Fruit fly (Drosophila melanogaster) whole organism, pupa: ENCODE results near the gene nmdyn-D6.

Experiments used
- CG10348 ChIP-seq: fragments of 200-800 bp; sonication (Bioruptor generic); IDR thresholded peaks from 2 replicates; pipeline ENCODE4 v1.3.6; 2022; ENCODE audit warnings: missing biosample characterization, missing genetic modification characterization
- CG12605 ChIP-seq: fragments of 200-800 bp; sonication (Bioruptor generic); IDR thresholded peaks from 2 replicates; pipeline ENCODE4 v1.3.6; 2022; ENCODE audit warnings: missing biosample characterization, missing genetic modification characterization
- CG13204 ChIP-seq: fragments of 200-800 bp; sonication (Bioruptor generic); optimal IDR thresholded peaks from 2 replicates; lab custom pipeline; 2018; ENCODE audit warnings: missing biosample characterization, mild to moderate bottlenecking, missing genetic modification characterization, moderate library complexity
- CG14655 ChIP-seq: fragments of 200-800 bp; sonication (Bioruptor generic); optimal IDR thresholded peaks from 3 replicates; lab custom pipeline; 2017; ENCODE audit warnings: mild to moderate bottlenecking, missing biosample characterization, missing genetic modification reagents, missing genetic modification characterization
- CG15710 ChIP-seq: fragments of 200-800 bp; sonication (Bioruptor generic); optimal IDR thresholded peaks from 2 replicates; lab custom pipeline; 2018; ENCODE audit warnings: missing biosample characterization, mild to moderate bottlenecking, missing genetic modification characterization, moderate library complexity
- CG17806 ChIP-seq: fragments of 200-800 bp; sonication (Bioruptor generic); optimal IDR thresholded peaks from 2 replicates; lab custom pipeline; 2018; ENCODE audit warnings: missing biosample characterization, mild to moderate bottlenecking, missing genetic modification characterization, moderate library complexity
- CG32121 ChIP-seq: fragments of 200-800 bp; sonication (Bioruptor generic); IDR thresholded peaks from 2 replicates; pipeline ENCODE4 v1.3.6; 2022; ENCODE audit warnings: missing biosample characterization, missing genetic modification characterization
- CG34367 ChIP-seq: fragments of 200-800 bp; sonication (Bioruptor generic); optimal IDR thresholded peaks from 2 replicates; lab custom pipeline; 2018; ENCODE audit warnings: missing biosample characterization, mild to moderate bottlenecking, missing genetic modification characterization
- CG4496 ChIP-seq: fragments of 200-800 bp; sonication (Bioruptor generic); IDR thresholded peaks from 3 replicates; pipeline ENCODE4 v1.3.6; 2022; ENCODE audit warnings: missing biosample characterization, missing genetic modification characterization
- CG8159 ChIP-seq: fragments of 200-800 bp; sonication (Bioruptor generic); optimal IDR thresholded peaks from 3 replicates; lab custom pipeline; 2018; ENCODE audit warnings: missing biosample characterization, mild to moderate bottlenecking, missing genetic modification characterization, moderate library complexity
- CG8301 ChIP-seq: fragments of 200-800 bp; sonication (Bioruptor generic); optimal IDR thresholded peaks from 2 replicates; lab custom pipeline; 2018; ENCODE audit warnings: missing biosample characterization, mild to moderate bottlenecking, missing genetic modification characterization
- CG9948 ChIP-seq: fragments of 200-800 bp; sonication (Bioruptor generic); optimal IDR thresholded peaks from 2 replicates; lab custom pipeline; 2018; ENCODE audit warnings: missing biosample characterization, mild to moderate bottlenecking, missing genetic modification characterization, moderate library complexity
- D1 ChIP-seq: fragments of 200-800 bp; sonication (Bioruptor generic); optimal IDR thresholded peaks from 2 replicates; lab custom pipeline; 2018; ENCODE audit warnings: missing biosample characterization, mild to moderate bottlenecking, missing genetic modification characterization, moderate library complexity
- EcR ChIP-seq: fragments of 200-800 bp; sonication (Bioruptor generic); optimal IDR thresholded peaks from 3 replicates; lab custom pipeline; 2019; ENCODE audit warnings: missing biosample characterization, missing genetic modification characterization, mild to moderate bottlenecking, moderate library complexity, missing genetic modification reagents
- Ets98B ChIP-seq: fragments of 200-800 bp; sonication (Bioruptor generic); IDR thresholded peaks from 2 replicates; pipeline ENCODE4 v1.3.6; 2022; ENCODE audit warnings: missing biosample characterization, missing genetic modification characterization
- Pif1A ChIP-seq: fragments of 200-800 bp; sonication (Bioruptor generic); optimal IDR thresholded peaks from 3 replicates; lab custom pipeline; 2016; ENCODE audit warnings: missing biosample characterization, missing genetic modification characterization
- Pif1B ChIP-seq: fragments of 200-800 bp; sonication (Bioruptor generic); optimal IDR thresholded peaks from 3 replicates; lab custom pipeline; 2016; ENCODE audit warnings: missing biosample characterization, missing genetic modification characterization
- Snoo ChIP-seq: fragments of 200-800 bp; sonication (Bioruptor generic); optimal IDR thresholded peaks from 3 replicates; lab custom pipeline; 2017; ENCODE audit warnings: missing biosample characterization, mild to moderate bottlenecking, missing genetic modification characterization, inconsistent platforms
- fd96Ca ChIP-seq: fragments of 200-800 bp; sonication (Bioruptor generic); IDR thresholded peaks from 3 replicates; pipeline ENCODE4 v1.3.6; 2022; ENCODE audit warnings: missing biosample characterization, missing genetic modification characterization
- gl ChIP-seq: fragments of 200-800 bp; sonication (Bioruptor generic); optimal IDR thresholded peaks from 2 replicates; lab custom pipeline; 2018; ENCODE audit warnings: missing biosample characterization, mild to moderate bottlenecking, missing genetic modification characterization
- rn ChIP-seq: fragments of 200-800 bp; sonication (Bioruptor generic); IDR thresholded peaks from 2 replicates; pipeline ENCODE4 v1.3.6; 2022; ENCODE audit warnings: missing biosample characterization, missing genetic modification characterization

nmdyn-D6 gene

dm6 chrX:14622179-14622578, 38.7 kb downstream of the nmdyn-D6 start:
- TF ChIP-seq CG14655 (GFP tag; lab: Kevin White, UChicago): peak; percentile 24
- no peak for TF ChIP-seq fd96Ca (GFP tag; lab: Robert Waterston, UW)
- TF ChIP-seq gl (tag; lab: Kevin White, UChicago): no peak
- no peak for TF ChIP-seq Pif1B
- TF ChIP-seq Snoo: no peak
- peak; percentile 13 for TF ChIP-seq CG9948
- TF ChIP-seq Ets98B (GFP tag; lab: Robert Waterston, UW): no peak
- peak; percentile 30 for TF ChIP-seq Pif1A
- TF ChIP-seq EcR (GFP tag; lab: Kevin White, UChicago): no peak
- TF ChIP-seq CG8159 (tag; lab: Kevin White, UChicago): peak; percentile 24
- TF ChIP-seq CG15710: peak; percentile 10
- TF ChIP-seq D1 (tag; lab: Kevin White, UChicago): no peak
- TF ChIP-seq CG17806 (tag; lab: Kevin White, UChicago): no peak
- no peak for TF ChIP-seq CG34367 (tag; lab: Kevin White, UChicago)
- no peak for TF ChIP-seq CG13204 (GFP tag; lab: Kevin White, UChicago)
- TF ChIP-seq CG32121 (GFP tag; lab: Robert Waterston, UW): no peak
- 0 out of 3 replicates have a peak, but pooled peaks have one; percentile 20 for TF ChIP-seq CG4496
- no peak for TF ChIP-seq CG12605 (GFP tag; lab: Robert Waterston, UW)
- TF ChIP-seq rn: no peak
- no peak for TF ChIP-seq CG10348 (GFP tag; lab: Robert Waterston, UW)
- TF ChIP-seq CG8301 (tag; lab: Kevin White, UChicago): peak; percentile 19

- TF ChIP-seq Pif1A (peak; percentile 6), CG13204 (GFP tag; lab: Kevin White, UChicago) (peak; percentile 6), Snoo (no peak), gl (tag; lab: Kevin White, UChicago) (no peak), EcR (GFP tag; lab: Kevin White, UChicago) (no peak), fd96Ca (GFP tag; lab: Robert Waterston, UW) (no peak), CG9948 (peak; percentile 50), rn (no peak), CG4496 (peak; percentile 38; the same call in 1 of the 3 replicates), CG12605 (GFP tag; lab: Robert Waterston, UW) (0 out of 2 replicates have a peak, but pooled peaks have one; percentile 12), CG8159 (tag; lab: Kevin White, UChicago) (peak; percentile 38), CG8301 (tag; lab: Kevin White, UChicago) (peak; percentile 12), D1 (tag; lab: Kevin White, UChicago) (no peak), Ets98B (GFP tag; lab: Robert Waterston, UW) (no peak), CG17806 (tag; lab: Kevin White, UChicago) (peak; percentile 35), CG15710 (peak; percentile 36), CG14655 (GFP tag; lab: Kevin White, UChicago) (peak; percentile 38), CG34367 (tag; lab: Kevin White, UChicago) (peak; percentile 12), Pif1B (peak; percentile 20)
- TF ChIP-seq, all 21 proteins: peak for 12
These were observed 43.8 kb downstream of the nmdyn-D6 start for dm6 chrX:14627080-14627796.

dm6 chrX:14629411-14629810, 45.9 kb downstream of the nmdyn-D6 start:
- TF ChIP-seq CG9948 (peak; percentile 1), CG17806 (tag; lab: Kevin White, UChicago) (no peak), Snoo (no peak), Pif1A (no peak), CG8159 (tag; lab: Kevin White, UChicago) (peak; percentile 44), CG4496 (no peak), CG32121 (GFP tag; lab: Robert Waterston, UW) (no peak), CG13204 (GFP tag; lab: Kevin White, UChicago) (no peak)

- TF ChIP-seq CG17806 (tag; lab: Kevin White, UChicago) (no peak), CG8159 (tag; lab: Kevin White, UChicago) (no peak), EcR (GFP tag; lab: Kevin White, UChicago) (no peak), Pif1A (no peak), CG14655 (GFP tag; lab: Kevin White, UChicago) (no peak), CG4496 (no peak), CG13204 (GFP tag; lab: Kevin White, UChicago) (no peak), CG8301 (tag; lab: Kevin White, UChicago) (no peak), gl (tag; lab: Kevin White, UChicago) (no peak), CG34367 (tag; lab: Kevin White, UChicago) (no peak), D1 (tag; lab: Kevin White, UChicago) (no peak), CG15710 (no peak), CG9948 (no peak), Snoo (no peak), rn (no peak), fd96Ca (GFP tag; lab: Robert Waterston, UW) (no peak), CG32121 (GFP tag; lab: Robert Waterston, UW) (no peak), Ets98B (GFP tag; lab: Robert Waterston, UW) (no peak)
These were observed 49.7 kb downstream of the nmdyn-D6 start for dm6 chrX:14633168-14633567.
